Worm (Caenorhabditis elegans): ENCODE results near the gene Y9C2UA.1.

ce11 chrII:9154339-9154738 is 14.9 kb downstream of the Y9C2UA.1 start:
- TF ChIP-seq W03F9.2 (tag; optimal IDR thresholded peaks at IDR 0.05) (no peak), him-1 (tag; optimal IDR thresholded peaks at IDR 0.05) (no peak)

All from whole organism, L4/young adult.